Fruit fly (Drosophila melanogaster): ENCODE results near the gene Taf12.

The Taf12 gene

DNA sequence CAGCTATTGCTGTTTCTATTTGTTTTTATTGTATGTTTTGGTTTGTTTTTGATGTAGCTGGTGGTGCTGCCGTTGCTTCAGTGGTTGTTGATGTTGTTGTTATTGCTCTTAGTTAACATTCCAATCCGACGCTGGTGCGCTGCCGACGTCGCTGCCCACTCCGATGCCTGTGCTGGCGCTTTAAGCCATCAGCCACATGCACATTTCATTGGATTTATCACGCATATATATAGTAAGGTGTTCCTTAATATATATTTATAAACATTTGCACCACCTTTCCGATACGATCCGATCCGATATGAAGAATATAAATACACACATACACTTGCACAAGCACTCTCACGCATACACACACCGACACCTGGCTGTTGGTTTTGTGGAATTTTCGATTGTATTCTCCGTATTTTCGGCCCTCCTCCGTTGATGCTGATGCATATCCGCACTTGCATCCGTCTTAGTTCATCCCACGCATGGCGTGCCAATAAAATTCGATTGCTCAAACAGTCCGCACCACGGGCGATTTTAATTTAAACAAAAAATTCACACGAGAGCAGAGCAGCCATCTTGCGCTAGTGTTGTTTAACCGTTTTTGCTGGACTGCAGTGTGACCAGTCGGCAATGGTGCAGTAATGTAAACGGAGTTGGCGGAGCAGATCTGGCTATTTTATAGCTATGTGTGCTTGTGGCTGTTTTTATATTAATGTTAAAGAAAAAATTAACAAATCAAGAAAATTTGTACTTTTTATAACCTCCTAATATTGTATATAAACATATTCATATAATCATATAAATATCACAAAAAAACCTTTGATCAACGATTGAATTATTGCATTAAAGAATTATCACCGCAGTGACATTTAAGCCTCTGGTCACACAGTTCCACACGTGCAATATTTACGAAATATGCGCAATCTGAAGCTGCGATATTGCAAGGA, 29.1 kb downstream of the Taf12 start, which contains the start of the genes Csk and Elp1 (continued):
- 0 out of 3 replicates have a peak, but pooled peaks have one; percentile 49 for TF ChIP-seq zfh1 (GFP tag; IDR thresholded peaks at IDR 0.05)
- peak; percentile 22 for TF ChIP-seq tup (GFP tag; optimal IDR thresholded peaks at IDR 0.05)
- peak; percentile 18 for TF ChIP-seq az2 (GFP tag; optimal IDR thresholded peaks at IDR 0.05)
- TF ChIP-seq dpn (GFP tag; optimal IDR thresholded peaks at IDR 0.05) = peak; percentile 50 to 63
- TF ChIP-seq ham (GFP tag; IDR thresholded peaks at IDR 0.05) = no peak
- no peak for TF ChIP-seq gce (GFP tag; IDR thresholded peaks at IDR 0.05)
- TF ChIP-seq CG32767 (GFP tag; IDR thresholded peaks at IDR 0.05) = peak; percentile 43; the same call in 1 of the 2 replicates
- TF ChIP-seq CG18476 (GFP tag; optimal IDR thresholded peaks at IDR 0.05) = peak; percentile 28
- TF ChIP-seq CG3065 (GFP tag; optimal IDR thresholded peaks at IDR 0.05) = no peak
- TF ChIP-seq inv (GFP tag; IDR thresholded peaks at IDR 0.05; ENCODE audit: partially characterized antibody) = peak; percentile 37; the same call in 1 of the 2 replicates
- peak; percentile 72 for TF ChIP-seq CG12391 (tag; optimal IDR thresholded peaks at IDR 0.05)
- TF ChIP-seq CG4424 (GFP tag; optimal IDR thresholded peaks at IDR 0.05) = peak; percentile 74
- TF ChIP-seq Drgx (GFP tag; IDR thresholded peaks at IDR 0.05) = no peak
- TF ChIP-seq CG6854 (GFP tag; optimal IDR thresholded peaks at IDR 0.05) = no peak
- peak; percentile 57 for TF ChIP-seq CG12155 (GFP tag; optimal IDR thresholded peaks at IDR 0.05)
- peak; percentile 26 for TF ChIP-seq CG30431 (GFP tag; optimal IDR thresholded peaks at IDR 0.05)
- 0 out of 3 replicates have a peak, but pooled peaks have one; percentile 12 for TF ChIP-seq Opbp (GFP tag; IDR thresholded peaks at IDR 0.05; ENCODE audit: partially characterized antibody)
- no peak for TF ChIP-seq cas (GFP tag; IDR thresholded peaks at IDR 0.05)
- peak; percentile 56 for TF ChIP-seq kah (GFP tag; optimal IDR thresholded peaks at IDR 0.05)
- no peak for TF ChIP-seq BtbVII (GFP tag; optimal IDR thresholded peaks at IDR 0.05)
- TF ChIP-seq Chrac-16 (GFP tag; optimal IDR thresholded peaks at IDR 0.05) = peak; percentile 57
- TF ChIP-seq fu2 (GFP tag; optimal IDR thresholded peaks at IDR 0.05) = peak; percentile 19
- peak; percentile 97 for TF ChIP-seq stwl (tag; optimal IDR thresholded peaks at IDR 0.05)
- peak; percentile 52 for TF ChIP-seq CG10147 (GFP tag; optimal IDR thresholded peaks at IDR 0.05)
- TF ChIP-seq Neu2 (GFP tag; optimal IDR thresholded peaks at IDR 0.05; ENCODE audit: borderline replicate concordance) = no peak
- TF ChIP-seq CG17802 (tag; optimal IDR thresholded peaks at IDR 0.05) = no peak
- TF ChIP-seq NC2β (GFP tag; optimal IDR thresholded peaks at IDR 0.05) = no peak
- no peak for TF ChIP-seq pb (GFP tag; optimal IDR thresholded peaks at IDR 0.05)
- TF ChIP-seq CG33213 (GFP tag; optimal IDR thresholded peaks at IDR 0.05) = peak; percentile 40
- TF ChIP-seq B-H1 (GFP tag; IDR thresholded peaks at IDR 0.05) = no peak
- TF ChIP-seq Sry-β (GFP tag; optimal IDR thresholded peaks at IDR 0.05) = peak; percentile 95
- peak; percentile 8 for TF ChIP-seq Spps (tag; optimal IDR thresholded peaks at IDR 0.05)
- no peak for TF ChIP-seq CG2129 (GFP tag; IDR thresholded peaks at IDR 0.05; ENCODE audit: partially characterized antibody)
- TF ChIP-seq vfl (GFP tag; optimal IDR thresholded peaks at IDR 0.05) = no peak
- TF ChIP-seq Dad (GFP tag; optimal IDR thresholded peaks at IDR 0.05) = no peak
- TF ChIP-seq B-H2 (GFP tag; optimal IDR thresholded peaks at IDR 0.05) = peak; percentile 49
- TF ChIP-seq Lhr (GFP tag; optimal IDR thresholded peaks at IDR 0.05) = peak; percentile 69
- TF ChIP-seq nerfin-2 (GFP tag; IDR thresholded peaks at IDR 0.05; ENCODE audit: partially characterized antibody) = no peak
- TF ChIP-seq CG18011 (GFP tag; optimal IDR thresholded peaks at IDR 0.05) = no peak
- TF ChIP-seq gro (GFP tag; optimal IDR thresholded peaks at IDR 0.05) = peak; percentile 48
- TF ChIP-seq bigmax (GFP tag; optimal IDR thresholded peaks at IDR 0.05) = no peak
- TF ChIP-seq CG6683 (GFP tag; optimal IDR thresholded peaks at IDR 0.05) = no peak
- peak; percentile 64 for TF ChIP-seq CG2120 (GFP tag; optimal IDR thresholded peaks at IDR 0.05)
- TF ChIP-seq tgo (GFP tag; IDR thresholded peaks at IDR 0.05) = peak; percentile 50
- peak; percentile 75 for TF ChIP-seq CG30403 (GFP tag; optimal IDR thresholded peaks at IDR 0.05)
- no peak for TF ChIP-seq CG12071 (GFP tag; optimal IDR thresholded peaks at IDR 0.05)
- TF ChIP-seq CG7928 (GFP tag; optimal IDR thresholded peaks at IDR 0.05) = no peak
- no peak for TF ChIP-seq Lim3 (GFP tag; IDR thresholded peaks at IDR 0.05)

Data from whole organism, embryonic.